Worm (Caenorhabditis elegans) whole organism, early embryonic: ENCODE measurements around the gene unc-47.

ENCODE experiments used
- ama-1 ChIP-seq: fragments of 150-350 bp; optimal IDR thresholded peaks from 2 replicates; lab custom pipeline; 2014
- hnd-1 ChIP-seq: sonication (generic microtip); optimal IDR thresholded peaks from 2 replicates; lab custom pipeline; 2016; ENCODE audit warnings: missing genetic modification characterization, missing compliant biosample characterization
- tbx-37 ChIP-seq: fragments of 200-800 bp; sonication (Bioruptor generic); conservative IDR thresholded peaks from 2 replicates; pipeline ENCODE4 v1.3.6; 2022; ENCODE audit warnings: missing genetic modification reagents, missing genetic modification characterization, missing compliant biosample characterization

ce11 chrIII:10201235-10201634 lies 15.2 kb upstream of the unc-47 start, which contains the start of the genes T20G5.13 and T20G5.12:
- TF ChIP-seq tbx-37 (GFP tag; lab: Robert Waterston, UW): no peak
- TF ChIP-seq ama-1 (lab: Kevin White, UChicago): no peak
- TF ChIP-seq hnd-1: no peak
